Fruit fly (Drosophila melanogaster) whole organism, embryonic: ENCODE results near the gene stac.
A peak's percentile ranks its signal among the peaks of the same experiment; 100 is the strongest.

Source experiments
- Asciz ChIP-seq: fragments of 200-800 bp; sonication (Bioruptor generic); optimal IDR thresholded peaks from 2 replicates; lab custom pipeline; 2017; ENCODE audit warnings: missing biosample characterization, mild to moderate bottlenecking, missing genetic modification characterization, missing genetic modification reagents
- Bdp1 ChIP-seq: fragments of 200-800 bp; sonication (Bioruptor generic); optimal IDR thresholded peaks from 3 replicates; lab custom pipeline; 2016; ENCODE audit warnings: missing biosample characterization, missing genetic modification characterization
- CG11093 ChIP-seq: fragments of 200-800 bp; sonication (Bioruptor generic); IDR thresholded peaks from 3 replicates; pipeline ENCODE4 v1.3.6; 2022; ENCODE audit warnings: missing biosample characterization, missing genetic modification characterization
- CG11696 ChIP-seq: fragments of 200-800 bp; sonication (Bioruptor generic); IDR thresholded peaks from 2 replicates; pipeline ENCODE4 v1.3.6; 2022; ENCODE audit warnings: missing biosample characterization, missing genetic modification characterization
- CG12299 ChIP-seq: fragments of 200-800 bp; sonication (Bioruptor generic); optimal IDR thresholded peaks from 2 replicates; lab custom pipeline; 2018; ENCODE audit warnings: missing biosample characterization, mild to moderate bottlenecking, missing genetic modification characterization
- CG12769 ChIP-seq: fragments of 200-800 bp; sonication (Bioruptor generic); optimal IDR thresholded peaks from 2 replicates; lab custom pipeline; 2019; ENCODE audit warnings: missing biosample characterization, mild to moderate bottlenecking, missing genetic modification characterization, moderate library complexity
- CG13775 ChIP-seq: fragments of 200-800 bp; sonication (Bioruptor generic); optimal IDR thresholded peaks from 3 replicates; lab custom pipeline; 2017; ENCODE audit warnings: missing biosample characterization, mild to moderate bottlenecking, missing genetic modification characterization
- CG17186 ChIP-seq: fragments of 200-800 bp; sonication (Bioruptor generic); optimal IDR thresholded peaks from 3 replicates; lab custom pipeline; 2017; ENCODE audit warnings: missing biosample characterization, missing genetic modification reagents, missing genetic modification characterization
- CG2120 ChIP-seq: fragments of 200-800 bp; sonication (Bioruptor generic); optimal IDR thresholded peaks from 3 replicates; lab custom pipeline; 2016; ENCODE audit warnings: missing biosample characterization, missing genetic modification characterization
- CG30431 ChIP-seq: fragments of 200-800 bp; sonication (Bioruptor generic); optimal IDR thresholded peaks from 2 replicates; lab custom pipeline; 2017; ENCODE audit warnings: missing biosample characterization, missing genetic modification characterization
- CG3726 ChIP-seq: fragments of 200-800 bp; sonication (Bioruptor generic); IDR thresholded peaks from 3 replicates; pipeline ENCODE4, ENCODE4 v1.3.6; 2022; ENCODE audit warnings: missing biosample characterization, missing genetic modification characterization
- CG43689 ChIP-seq: fragments of 200-800 bp; sonication (Bioruptor generic); IDR thresholded peaks from 2 replicates; pipeline ENCODE4 v1.3.6; 2022; ENCODE audit warnings: missing biosample characterization, missing genetic modification characterization
- CG6175 ChIP-seq: fragments of 200-800 bp; sonication (Bioruptor generic); IDR thresholded peaks from 3 replicates; pipeline ENCODE4 v1.3.6; 2022; ENCODE audit warnings: missing biosample characterization, missing genetic modification characterization
- CG7372 ChIP-seq: fragments of 200-800 bp; sonication (Bioruptor generic); IDR thresholded peaks from 2 replicates; pipeline ENCODE4 v1.3.6; 2022; ENCODE audit warnings: missing biosample characterization, missing genetic modification characterization
- CG7987 ChIP-seq: fragments of 200-800 bp; sonication (Bioruptor generic); optimal IDR thresholded peaks from 2 replicates; lab custom pipeline; 2018; ENCODE audit warnings: missing biosample characterization, mild to moderate bottlenecking, missing genetic modification characterization, moderate library complexity
- CG8290 ChIP-seq, 3 experiments: fragments of 200-800 bp; sonication (Bioruptor generic); optimal IDR thresholded peaks; 2 replicates each; lab custom pipeline; 2016 to 2019; ENCODE audit warnings: missing biosample characterization in 3 of 3, missing genetic modification characterization in 3 of 3, mild to moderate bottlenecking in 2 of 3, moderate library complexity in 1 of 3
- Chrac-16 ChIP-seq: fragments of 200-800 bp; sonication (Bioruptor generic); optimal IDR thresholded peaks from 3 replicates; lab custom pipeline; 2016; ENCODE audit warnings: missing biosample characterization, missing genetic modification characterization
- Dbx ChIP-seq: fragments of 200-800 bp; sonication (Bioruptor generic); IDR thresholded peaks from 3 replicates; pipeline ENCODE4 v1.3.6; 2022; ENCODE audit warnings: missing biosample characterization, missing genetic modification characterization
- Fer2 ChIP-seq: fragments of 200-800 bp; sonication (Bioruptor generic); optimal IDR thresholded peaks from 2 replicates; lab custom pipeline; 2018; ENCODE audit warnings: missing biosample characterization, mild to moderate bottlenecking, missing genetic modification characterization, moderate library complexity
- HLHmδ ChIP-seq: fragments of 200-800 bp; sonication (Bioruptor generic); optimal IDR thresholded peaks from 2 replicates; lab custom pipeline; 2018; ENCODE audit warnings: missing biosample characterization, mild to moderate bottlenecking, missing genetic modification characterization, moderate library complexity
- Lhr ChIP-seq: fragments of 200-800 bp; sonication (Bioruptor generic); optimal IDR thresholded peaks from 3 replicates; lab custom pipeline; 2017; ENCODE audit warnings: mild to moderate bottlenecking, missing biosample characterization, missing genetic modification reagents, missing genetic modification characterization
- Nf-YB ChIP-seq: fragments of 200-800 bp; sonication (Bioruptor generic); optimal IDR thresholded peaks from 3 replicates; lab custom pipeline; 2019; ENCODE audit warnings: missing biosample characterization, mild to moderate bottlenecking, missing genetic modification characterization, moderate library complexity
- Ssrp ChIP-seq: fragments of 200-800 bp; sonication (Bioruptor generic); optimal IDR thresholded peaks from 2 replicates; lab custom pipeline; 2018; ENCODE audit warnings: missing biosample characterization, mild to moderate bottlenecking, missing genetic modification characterization, moderate library complexity
- ash1 ChIP-seq: fragments of 200-800 bp; sonication (Bioruptor generic); optimal IDR thresholded peaks from 2 replicates; lab custom pipeline; 2018; ENCODE audit warnings: missing biosample characterization, mild to moderate bottlenecking, missing genetic modification characterization
- br ChIP-seq: fragments of >200 bp; optimal IDR thresholded peaks from 2 replicates; lab custom pipeline; 2017
- cas ChIP-seq: fragments of 200-800 bp; sonication (Bioruptor generic); IDR thresholded peaks from 2 replicates; pipeline ENCODE4 v1.3.6; 2022; ENCODE audit warnings: missing biosample characterization, missing genetic modification characterization
- crp ChIP-seq, 2 experiments: fragments of 200-800 bp; sonication (Bioruptor generic); optimal IDR thresholded peaks; 2 replicates in 1 of 2; 3 replicates in 1 of 2; lab custom pipeline; 2017; ENCODE audit warnings: missing biosample characterization in 2 of 2, missing genetic modification characterization in 2 of 2, mild to moderate bottlenecking in 1 of 2, moderate library complexity in 1 of 2
- cwo ChIP-seq: fragments of 200-800 bp; sonication (Bioruptor generic); optimal IDR thresholded peaks from 3 replicates; lab custom pipeline; 2017; ENCODE audit warnings: missing biosample characterization, missing genetic modification characterization, mild to moderate bottlenecking, moderate library complexity, missing genetic modification reagents
- disco-r ChIP-seq: fragments of 200-800 bp; sonication (Bioruptor generic); optimal IDR thresholded peaks from 2 replicates; lab custom pipeline; 2016; ENCODE audit warnings: missing biosample characterization, missing genetic modification characterization
- emc ChIP-seq: fragments of 200-800 bp; sonication (Bioruptor generic); optimal IDR thresholded peaks from 2 replicates; lab custom pipeline; 2016; ENCODE audit warnings: missing biosample characterization, missing genetic modification characterization
- fd102C ChIP-seq: fragments of 200-800 bp; sonication (Bioruptor generic); optimal IDR thresholded peaks from 2 replicates; lab custom pipeline; 2018; ENCODE audit warnings: missing biosample characterization, mild to moderate bottlenecking, missing genetic modification characterization, moderate library complexity
- gsb ChIP-seq: fragments of 200-800 bp; sonication (Bioruptor generic); IDR thresholded peaks from 2 replicates; pipeline ENCODE4 v1.3.6; 2022; ENCODE audit warnings: missing biosample characterization, missing genetic modification characterization
- gsb-n ChIP-seq: fragments of 200-800 bp; sonication (Bioruptor generic); optimal IDR thresholded peaks from 3 replicates; lab custom pipeline; 2018; ENCODE audit warnings: missing biosample characterization, mild to moderate bottlenecking, missing genetic modification characterization
- hb ChIP-seq: fragments of 200-800 bp; sonication (Bioruptor generic); IDR thresholded peaks from 3 replicates; pipeline ENCODE4 v1.3.6; 2022; ENCODE audit warnings: missing biosample characterization, missing genetic modification characterization; ENCODE audit not compliant: partially characterized antibody
- hkb ChIP-seq, 2 experiments: fragments of 200-800 bp in 1 of 2; fragments of >200 bp in 1 of 2; sonication (Bioruptor generic) in 1 of 2; IDR thresholded peaks in 1 of 2; optimal IDR thresholded peaks in 1 of 2; 2 replicates each; pipeline versions ENCODE4 v1.3.6 to Lab custom; 2017 to 2022; ENCODE audit warnings: missing biosample characterization in 1 of 2, missing genetic modification characterization in 1 of 2
- lmd ChIP-seq: fragments of 200-800 bp; sonication (Bioruptor generic); IDR thresholded peaks from 2 replicates; pipeline ENCODE4 v1.3.6; 2022; ENCODE audit warnings: missing biosample characterization, missing genetic modification characterization
- lola ChIP-seq, 3 experiments: fragments of >200 bp in 2 of 3; fragments of 200-800 bp in 1 of 3; sonication (Bioruptor generic) in 1 of 3; optimal IDR thresholded peaks; 2 replicates each; lab custom pipeline; 2017 to 2019; ENCODE audit warnings: missing biosample characterization in 3 of 3, missing genetic modification characterization in 3 of 3, mild to moderate bottlenecking in 1 of 3, moderate library complexity in 1 of 3
- odd ChIP-seq: fragments of 200-800 bp; sonication (Bioruptor generic); optimal IDR thresholded peaks from 2 replicates; lab custom pipeline; 2017; ENCODE audit warnings: missing biosample characterization, mild to moderate bottlenecking, missing genetic modification characterization
- peb ChIP-seq: fragments of 200-800 bp; sonication (Bioruptor generic); IDR thresholded peaks from 2 replicates; pipeline ENCODE4 v1.3.6; 2022; ENCODE audit warnings: missing biosample characterization, missing genetic modification characterization
- pita ChIP-seq: fragments of 200-800 bp; sonication (Bioruptor generic); optimal IDR thresholded peaks from 2 replicates; lab custom pipeline; 2017; ENCODE audit warnings: missing biosample characterization, mild to moderate bottlenecking, missing genetic modification characterization
- prd ChIP-seq, 3 experiments: fragments of >200 bp in 2 of 3; fragments of 200-800 bp in 1 of 3; sonication (Bioruptor generic) in 1 of 3; optimal IDR thresholded peaks in 2 of 3; IDR thresholded peaks in 1 of 3; 2 replicates in 2 of 3; 3 replicates in 1 of 3; pipeline versions ENCODE4 v1.3.6 to Lab custom; 2017 to 2022; ENCODE audit warnings: missing biosample characterization in 1 of 3, missing genetic modification characterization in 1 of 3
- ranshi ChIP-seq: fragments of 200-800 bp; sonication (Bioruptor generic); IDR thresholded peaks from 2 replicates; pipeline ENCODE4 v1.3.6; 2022; ENCODE audit warnings: missing biosample characterization, missing genetic modification characterization
- rib ChIP-seq: fragments of 200-800 bp; sonication (Bioruptor generic); IDR thresholded peaks from 2 replicates; pipeline ENCODE4 v1.3.6; 2022; ENCODE audit warnings: missing biosample characterization, missing genetic modification characterization
- schlank ChIP-seq: fragments of 200-800 bp; sonication (Bioruptor generic); optimal IDR thresholded peaks from 2 replicates; lab custom pipeline; 2018; ENCODE audit warnings: missing biosample characterization, mild to moderate bottlenecking, missing genetic modification characterization
- sd ChIP-seq: fragments of 200-800 bp; sonication (Bioruptor generic); optimal IDR thresholded peaks from 3 replicates; lab custom pipeline; 2018; ENCODE audit warnings: missing biosample characterization, mild to moderate bottlenecking, missing genetic modification characterization, moderate library complexity
- shn ChIP-seq: fragments of 200-800 bp; sonication (Bioruptor generic); optimal IDR thresholded peaks from 3 replicates; lab custom pipeline; 2016; ENCODE audit warnings: missing biosample characterization, missing genetic modification characterization
- slbo ChIP-seq: fragments of 200-800 bp; sonication (Bioruptor generic); IDR thresholded peaks from 2 replicates; pipeline ENCODE4 v1.3.6; 2022; ENCODE audit warnings: missing biosample characterization, missing genetic modification characterization
- usp ChIP-seq: fragments of >200 bp; optimal IDR thresholded peaks from 2 replicates; lab custom pipeline; 2017; ENCODE audit warnings: missing biosample characterization, missing genetic modification characterization
- wek ChIP-seq: fragments of 200-800 bp; sonication (Bioruptor generic); optimal IDR thresholded peaks from 3 replicates; lab custom pipeline; 2018; ENCODE audit warnings: missing biosample characterization, mild to moderate bottlenecking, missing genetic modification characterization, moderate library complexity
- zen ChIP-seq: fragments of 200-800 bp; sonication (Bioruptor generic); optimal IDR thresholded peaks from 3 replicates; lab custom pipeline; 2018; ENCODE audit warnings: missing biosample characterization, mild to moderate bottlenecking, missing genetic modification characterization, moderate library complexity

Gene stac

DNA sequence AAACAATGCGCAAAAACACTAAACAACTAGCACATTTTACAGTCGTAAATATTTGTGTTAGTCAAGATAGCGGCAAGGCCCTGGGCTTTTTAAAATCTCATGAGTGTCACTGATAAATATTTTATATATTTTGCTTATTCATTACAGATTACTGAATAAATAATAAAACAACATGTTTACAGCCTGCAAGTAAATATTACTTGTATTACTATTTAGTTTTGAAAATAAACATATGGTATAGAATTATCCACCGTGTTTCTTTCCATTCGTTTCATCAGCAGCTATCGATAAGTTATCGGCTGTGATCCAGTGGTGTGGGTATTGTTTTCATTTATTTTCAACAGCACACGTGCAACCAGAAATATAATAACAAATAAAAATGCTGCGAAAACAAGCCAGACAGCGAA is 18.5 kb downstream of the stac start, which contains the start of the genes shams and CG11920 (continued):
- TF ChIP-seq CG2120: peak; percentile 27
- TF ChIP-seq crp (GFP tag; optimal IDR thresholded peaks at IDR 0.05; lab: Kevin White, UChicago): peak in 1 of 2 experiments; percentile 73
- TF ChIP-seq Nf-YB: peak; percentile 24
- TF ChIP-seq wek: peak; percentile 77
- no peak; the same call in 1 of the 2 replicates for TF ChIP-seq slbo (GFP tag; lab: Robert Waterston, UW)
- no peak for TF ChIP-seq HLHmδ
- TF ChIP-seq CG8290 (GFP tag; optimal IDR thresholded peaks at IDR 0.05; lab: Kevin White, UChicago): peak; percentile 20
- TF ChIP-seq CG8290 (tag; optimal IDR thresholded peaks at IDR 0.05; lab: Kevin White, UChicago): peak in 1 of 2 experiments; percentile 16
- TF ChIP-seq gsb-n: peak; percentile 40
- TF ChIP-seq Fer2: no peak
- no peak for TF ChIP-seq Ssrp
- TF ChIP-seq sd (tag; lab: Kevin White, UChicago): no peak
- TF ChIP-seq CG7987: no peak
- no peak for TF ChIP-seq br (lab: Kevin White, UChicago)
- TF ChIP-seq CG12299: peak; percentile 61
- TF ChIP-seq CG6175: no peak
- no peak for TF ChIP-seq disco-r (GFP tag; lab: Kevin White, UChicago)
- no peak for TF ChIP-seq CG12769 (tag; lab: Kevin White, UChicago)
- no peak for TF ChIP-seq CG11093 (GFP tag; lab: Robert Waterston, UW)
- no peak for TF ChIP-seq emc (GFP tag; lab: Kevin White, UChicago)
- TF ChIP-seq lmd (GFP tag; lab: Robert Waterston, UW): no peak
- no peak for TF ChIP-seq Asciz (GFP tag; lab: Kevin White, UChicago)
- TF ChIP-seq Bdp1 (GFP tag; lab: Kevin White, UChicago): no peak
- peak in 1 of 3 experiments; percentile 25 for TF ChIP-seq lola (GFP tag; optimal IDR thresholded peaks at IDR 0.05; lab: Kevin White, UChicago)
- TF ChIP-seq gsb (GFP tag; lab: Robert Waterston, UW): no peak
- no peak for TF ChIP-seq CG7372 (GFP tag; lab: Robert Waterston, UW)
- no peak for TF ChIP-seq CG30431 (GFP tag; lab: Kevin White, UChicago)
- TF ChIP-seq cwo (GFP tag; lab: Kevin White, UChicago): peak; percentile 40
- TF ChIP-seq CG17186 (GFP tag; lab: Kevin White, UChicago): peak; percentile 14
- TF ChIP-seq shn (GFP tag; lab: Kevin White, UChicago): no peak
- TF ChIP-seq Lhr (GFP tag; lab: Kevin White, UChicago): no peak
- TF ChIP-seq zen: no peak
- TF ChIP-seq CG11696 (GFP tag; lab: Robert Waterston, UW): no peak
- no peak for TF ChIP-seq rib
- no peak for TF ChIP-seq pita (GFP tag; lab: Kevin White, UChicago)
- no peak for TF ChIP-seq hb
- peak; percentile 18 for TF ChIP-seq CG13775 (GFP tag; lab: Kevin White, UChicago)
- no peak for TF ChIP-seq CG3726
- TF ChIP-seq schlank (tag; lab: Kevin White, UChicago): no peak
- TF ChIP-seq ranshi (GFP tag; lab: Robert Waterston, UW): no peak
- TF ChIP-seq ash1 (GFP tag; lab: Kevin White, UChicago): no peak
- TF ChIP-seq usp (GFP tag; lab: Kevin White, UChicago): no peak
- TF ChIP-seq fd102C (GFP tag; lab: Kevin White, UChicago): no peak
- peak; percentile 1 for TF ChIP-seq Chrac-16
- no peak for TF ChIP-seq cas
- no peak for TF ChIP-seq prd (optimal IDR thresholded peaks at IDR 0.05; lab: Kevin White, UChicago)
- no peak for TF ChIP-seq prd (GFP tag; IDR thresholded peaks at IDR 0.05; lab: Robert Waterston, UW)
- TF ChIP-seq peb (GFP tag; lab: Robert Waterston, UW): no peak
- no peak for TF ChIP-seq odd
- TF ChIP-seq hkb (optimal IDR thresholded peaks at IDR 0.05; lab: Kevin White, UChicago): no peak
- TF ChIP-seq hkb (GFP tag; IDR thresholded peaks at IDR 0.05; lab: Robert Waterston, UW): no peak
- no peak for TF ChIP-seq CG43689 (GFP tag; lab: Robert Waterston, UW)
- no peak for TF ChIP-seq Dbx (GFP tag; lab: Robert Waterston, UW)
